Fruit fly (Drosophila melanogaster): ENCODE measurements around the gene by.

Gene by

DNA sequence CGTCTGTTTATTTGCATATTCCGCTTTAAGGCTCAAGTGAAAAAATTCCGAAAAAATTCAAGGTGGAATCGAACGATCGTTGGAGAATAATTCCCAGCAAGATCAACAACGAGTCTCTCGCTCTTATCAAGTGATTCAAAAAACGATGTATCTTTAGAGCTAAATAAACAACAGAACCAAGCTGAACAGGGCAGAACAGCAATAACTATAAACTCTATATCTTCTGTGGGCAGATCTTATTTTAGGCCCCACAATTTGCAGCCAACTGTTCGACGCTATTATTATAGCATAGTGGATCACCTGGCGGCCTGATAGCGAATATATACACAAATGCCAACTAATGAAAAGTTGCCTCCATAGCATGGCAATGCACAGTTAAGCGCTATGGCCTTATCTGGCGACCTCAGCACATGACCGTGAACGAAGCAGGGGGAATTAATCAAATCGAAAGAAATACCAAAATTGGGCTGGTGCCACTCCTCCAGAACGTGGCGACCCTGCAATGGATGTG is 3.4 kb downstream of the by start (continued):
- TF ChIP-seq CG8765 (GFP tag; IDR thresholded peaks at IDR 0.05) (no peak), CG1832 (GFP tag; optimal IDR thresholded peaks at IDR 0.05) (no peak), pum (GFP tag; optimal IDR thresholded peaks at IDR 0.05) (no peak), lab (GFP tag; optimal IDR thresholded peaks at IDR 0.05) (peak; percentile 45), her (GFP tag; optimal IDR thresholded peaks at IDR 0.05) (peak; percentile 19), NC2β (GFP tag; optimal IDR thresholded peaks at IDR 0.05) (no peak)

DNA sequence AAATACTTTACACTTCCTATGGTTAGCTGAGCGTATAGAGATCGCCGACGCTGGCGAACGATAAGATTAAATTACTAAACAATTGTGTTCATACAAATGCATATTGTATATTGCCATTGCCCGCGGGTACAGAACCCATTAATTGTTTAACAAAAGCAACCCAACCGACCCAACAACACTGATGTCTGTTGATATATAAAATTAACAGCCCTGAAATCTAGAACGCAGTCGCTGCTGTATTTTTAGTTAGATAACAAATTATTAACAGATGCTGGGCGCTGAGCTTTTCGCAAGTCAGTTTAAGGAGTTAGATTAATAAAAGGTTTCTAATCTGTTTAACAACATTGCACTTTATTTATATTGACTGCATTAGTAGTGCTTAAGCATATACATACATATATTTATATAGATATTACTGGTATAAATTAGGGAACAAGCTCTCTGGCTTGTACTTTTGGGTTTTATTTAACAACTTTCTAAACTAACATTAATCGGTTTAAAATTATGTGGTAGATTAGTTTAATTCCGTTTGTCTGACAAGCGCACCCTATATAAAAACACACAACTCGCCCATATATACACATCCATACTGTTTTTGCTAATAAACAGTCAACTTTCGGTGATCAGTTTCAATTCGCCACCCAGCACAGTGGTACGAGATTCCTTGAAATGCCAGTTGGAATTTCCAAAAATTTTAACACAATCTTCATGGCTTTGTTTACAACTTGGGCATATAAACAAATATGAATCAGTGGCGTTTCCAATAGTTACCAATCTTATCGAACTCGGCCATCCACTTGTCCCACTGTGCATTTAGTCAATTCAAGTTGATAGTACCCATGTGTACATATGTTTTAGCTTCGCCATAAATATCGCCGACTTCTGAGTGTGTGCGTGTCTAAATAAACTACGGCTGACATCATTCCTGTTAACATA is 4.6 kb downstream of the by start:
- peak; percentile 49 for TF ChIP-seq CG2875 (GFP tag; optimal IDR thresholded peaks at IDR 0.05)
- TF ChIP-seq CG17912 (GFP tag; optimal IDR thresholded peaks at IDR 0.05) = no peak
- TF ChIP-seq chif (GFP tag; optimal IDR thresholded peaks at IDR 0.05) = peak; percentile 72 to 94
- peak; percentile 89 for TF ChIP-seq tin (GFP tag; optimal IDR thresholded peaks at IDR 0.05)
- TF ChIP-seq Eip74EF (GFP tag; optimal IDR thresholded peaks at IDR 0.05) = peak in 1 of 2 experiments; percentile 65
- TF ChIP-seq CG8944 (GFP tag; optimal IDR thresholded peaks at IDR 0.05) = peak; percentile 70
- TF ChIP-seq Blimp-1 (GFP tag; optimal IDR thresholded peaks at IDR 0.05) = peak; percentile 83
- TF ChIP-seq CG30403 (GFP tag; optimal IDR thresholded peaks at IDR 0.05) = peak; percentile 85
- peak; percentile 95 for TF ChIP-seq sob (GFP tag; IDR thresholded peaks at IDR 0.05)
- no peak for TF ChIP-seq Lim3 (GFP tag; IDR thresholded peaks at IDR 0.05)
- TF ChIP-seq vnd (GFP tag; IDR thresholded peaks at IDR 0.05; ENCODE audit: partially characterized antibody) = 0 out of 3 replicates have a peak, but pooled peaks have one; percentile 23
- TF ChIP-seq NC2α (GFP tag; optimal IDR thresholded peaks at IDR 0.05) = peak; percentile 21
- no peak for TF ChIP-seq CG11504 (tag; optimal IDR thresholded peaks at IDR 0.05)
- TF ChIP-seq CG3995 (GFP tag; optimal IDR thresholded peaks at IDR 0.05) = peak; percentile 71
- peak; percentile 17 for TF ChIP-seq CG7271 (tag; optimal IDR thresholded peaks at IDR 0.05)
- TF ChIP-seq pros (GFP tag; optimal IDR thresholded peaks at IDR 0.05) = no peak
- TF ChIP-seq CG18262 (tag; optimal IDR thresholded peaks at IDR 0.05) = peak; percentile 78
- peak; percentile 88 for TF ChIP-seq CG13894 (tag; optimal IDR thresholded peaks at IDR 0.05)
- peak; percentile 78 for TF ChIP-seq Ets97D (GFP tag; optimal IDR thresholded peaks at IDR 0.05)
- TF ChIP-seq CkIIα-i1 (GFP tag; IDR thresholded peaks at IDR 0.05) = peak; percentile 66
- TF ChIP-seq CG30431 (GFP tag; optimal IDR thresholded peaks at IDR 0.05) = peak; percentile 56
- peak; percentile 95 for TF ChIP-seq ind (GFP tag; optimal IDR thresholded peaks at IDR 0.05)
- TF ChIP-seq CG14710 (tag; optimal IDR thresholded peaks at IDR 0.05) = peak; percentile 35
- TF ChIP-seq gcm (GFP tag; optimal IDR thresholded peaks at IDR 0.05) = peak; percentile 43
- peak; percentile 76 for TF ChIP-seq CG4328 (GFP tag; optimal IDR thresholded peaks at IDR 0.05)
- no peak for TF ChIP-seq abd-A (tag; optimal IDR thresholded peaks at IDR 0.05)
- peak; percentile 70 for TF ChIP-seq ap (GFP tag; IDR thresholded peaks at IDR 0.05)
- peak; percentile 69 for TF ChIP-seq Sox100B (GFP tag; optimal IDR thresholded peaks at IDR 0.05)
- TF ChIP-seq Dbx (GFP tag; IDR thresholded peaks at IDR 0.05) = peak; percentile 97
- TF ChIP-seq Hr3 (GFP tag; optimal IDR thresholded peaks at IDR 0.05) = peak; percentile 64
- no peak for TF ChIP-seq unc-4 (GFP tag; IDR thresholded peaks at IDR 0.05; ENCODE audit: partially characterized antibody)
- peak; percentile 84 for TF ChIP-seq Ravus (GFP tag; IDR thresholded peaks at IDR 0.05)
- peak; percentile 28 for TF ChIP-seq CG4707 (GFP tag; optimal IDR thresholded peaks at IDR 0.05)
- peak; percentile 91 for TF ChIP-seq Ptx1 (GFP tag; IDR thresholded peaks at IDR 0.05)
- peak; percentile 93 for TF ChIP-seq GATAe (GFP tag; conservative IDR thresholded peaks at IDR 0.05)
- no peak for TF ChIP-seq CG7745 (tag; optimal IDR thresholded peaks at IDR 0.05)
- TF ChIP-seq CG3065 (GFP tag; optimal IDR thresholded peaks at IDR 0.05) = peak; percentile 45
- TF ChIP-seq CG12744 (GFP tag; optimal IDR thresholded peaks at IDR 0.05) = peak; percentile 75
- TF ChIP-seq sens-2 (GFP tag; IDR thresholded peaks at IDR 0.05) = peak; percentile 72
- peak; percentile 83 for TF ChIP-seq esg (GFP tag; conservative IDR thresholded peaks at IDR 0.05)
